Fruit fly (Drosophila melanogaster) whole organism, wandering third instar larva: ENCODE measurements around the gene Ir25a.

Experiments
- Abd-B ChIP-seq: fragments of >200 bp; optimal IDR thresholded peaks from 2 replicates; lab custom pipeline; 2017; ENCODE audit warnings: missing biosample characterization, missing genetic modification characterization
- CG32264 ChIP-seq: fragments of 200-800 bp; sonication (Bioruptor generic); optimal IDR thresholded peaks from 2 replicates; lab custom pipeline; 2016; ENCODE audit warnings: missing biosample characterization, missing genetic modification characterization
- CG9705 ChIP-seq: fragments of 200-800 bp; sonication (Bioruptor generic); optimal IDR thresholded peaks from 2 replicates; lab custom pipeline; 2018; ENCODE audit warnings: missing biosample characterization, mild to moderate bottlenecking, missing genetic modification characterization
- CrebA ChIP-seq: fragments of 200-800 bp; sonication (Bioruptor generic); optimal IDR thresholded peaks from 2 replicates; lab custom pipeline; 2016; ENCODE audit warnings: missing biosample characterization, mild to moderate bottlenecking, missing genetic modification characterization, borderline replicate concordance
- Dfd ChIP-seq: fragments of >200 bp; optimal IDR thresholded peaks from 2 replicates; lab custom pipeline; 2017; ENCODE audit warnings: missing biosample characterization, missing genetic modification characterization
- Dif ChIP-seq: fragments of 200-275, 200-300 bp; sonication (Bioruptor generic); optimal IDR thresholded peaks from 2 replicates; lab custom pipeline; 2018; ENCODE audit warnings: missing biosample characterization, missing genetic modification characterization; ENCODE audit not compliant: partially characterized antibody
- HLH106 ChIP-seq: fragments of 200-800 bp; optimal IDR thresholded peaks from 3 replicates; lab custom pipeline; 2019; ENCODE audit warnings: missing biosample characterization, mild to moderate bottlenecking, missing genetic modification characterization, moderate library complexity
- Hnf4 ChIP-seq: fragments of 200-800 bp; sonication (Bioruptor generic); optimal IDR thresholded peaks from 2 replicates; lab custom pipeline; 2016; ENCODE audit warnings: missing biosample characterization, mild to moderate bottlenecking, missing genetic modification characterization
- Hr83 ChIP-seq: fragments of 200-300 bp; sonication (Bioruptor generic); optimal IDR thresholded peaks from 2 replicates; lab custom pipeline; 2016; ENCODE audit warnings: missing biosample characterization, mild to moderate bottlenecking, missing genetic modification characterization, moderate library complexity; ENCODE audit not compliant: poor library complexity, severe bottlenecking
- Jra ChIP-seq: sonication (Bioruptor generic); optimal IDR thresholded peaks from 2 replicates; lab custom pipeline; 2016; ENCODE audit warnings: missing biosample characterization, missing genetic modification characterization
- Mio ChIP-seq: sonication (Bioruptor generic); optimal IDR thresholded peaks from 2 replicates; lab custom pipeline; 2016; ENCODE audit warnings: missing biosample characterization, missing genetic modification characterization
- Myc ChIP-seq: fragments of >200 bp; optimal IDR thresholded peaks from 2 replicates; lab custom pipeline; 2017
- OdsH ChIP-seq: fragments of 200-800 bp; sonication (Bioruptor generic); optimal IDR thresholded peaks from 2 replicates; lab custom pipeline; 2016; ENCODE audit warnings: missing biosample characterization, mild to moderate bottlenecking, missing genetic modification characterization
- Rel ChIP-seq, 2 experiments: fragments of 200-800 bp; sonication (Bioruptor generic) in 1 of 2; optimal IDR thresholded peaks; 2 replicates in 1 of 2; 3 replicates in 1 of 2; lab custom pipeline; 2016 to 2019; ENCODE audit warnings: mild to moderate bottlenecking in 2 of 2, missing biosample characterization in 2 of 2, missing genetic modification characterization in 2 of 2, moderate library complexity in 1 of 2
- br ChIP-seq: fragments of 200-800 bp; sonication (Bioruptor generic); optimal IDR thresholded peaks from 2 replicates; lab custom pipeline; 2016; ENCODE audit warnings: missing biosample characterization, missing genetic modification characterization
- brk ChIP-seq: fragments of 200-800 bp; sonication (Bioruptor generic); optimal IDR thresholded peaks from 2 replicates; lab custom pipeline; 2016; ENCODE audit warnings: missing biosample characterization, mild to moderate bottlenecking, missing genetic modification characterization
- dl ChIP-seq, 2 experiments: fragments of 175-275, 200-275 bp in 1 of 2; fragments of 200-275 bp in 1 of 2; sonication (Bioruptor generic); optimal IDR thresholded peaks; lab custom pipeline; 2018; ENCODE audit warnings: mild to moderate bottlenecking in 2 of 2, missing biosample characterization in 2 of 2, missing genetic modification characterization in 2 of 2, moderate library complexity in 2 of 2; ENCODE audit not compliant: partially characterized antibody in 2 of 2, insufficient read depth in 1 of 2
- dmrt93B ChIP-seq: fragments of 200-800 bp; sonication (Bioruptor generic); optimal IDR thresholded peaks from 2 replicates; lab custom pipeline; 2018; ENCODE audit warnings: missing biosample characterization, mild to moderate bottlenecking, missing genetic modification characterization
- ey ChIP-seq: fragments of 200-800 bp; sonication (Bioruptor generic); optimal IDR thresholded peaks from 2 replicates; lab custom pipeline; 2016; ENCODE audit warnings: missing biosample characterization, missing genetic modification characterization
- foxo ChIP-seq, 2 experiments: fragments of 200-800 bp; sonication (Bioruptor generic); optimal IDR thresholded peaks; 2 replicates in 1 of 2; 3 replicates in 1 of 2; lab custom pipeline; 2016 to 2017; ENCODE audit warnings: missing biosample characterization in 2 of 2, missing genetic modification characterization in 2 of 2
- fru ChIP-seq: fragments of 200-800 bp; sonication (Bioruptor generic); optimal IDR thresholded peaks from 3 replicates; lab custom pipeline; 2016; ENCODE audit warnings: missing biosample characterization, mild to moderate bottlenecking, missing genetic modification characterization
- h ChIP-seq: fragments of 200-800 bp; sonication (Bioruptor generic); optimal IDR thresholded peaks from 3 replicates; lab custom pipeline; 2016; ENCODE audit warnings: missing biosample characterization, mild to moderate bottlenecking, missing genetic modification characterization
- jim ChIP-seq: fragments of 175-275, 200-325 bp; sonication (Bioruptor generic); optimal IDR thresholded peaks from 2 replicates; lab custom pipeline; 2016; ENCODE audit warnings: missing biosample characterization, mild to moderate bottlenecking, missing genetic modification characterization
- lola ChIP-seq: fragments of >200 bp; optimal IDR thresholded peaks from 2 replicates; lab custom pipeline; 2017; ENCODE audit warnings: missing biosample characterization, missing genetic modification characterization
- pan ChIP-seq: fragments of >200 bp; optimal IDR thresholded peaks from 2 replicates; lab custom pipeline; 2017
- psq ChIP-seq: fragments of 200-800 bp; sonication (Bioruptor generic); optimal IDR thresholded peaks from 3 replicates; lab custom pipeline; 2017; ENCODE audit warnings: missing biosample characterization, mild to moderate bottlenecking, missing genetic modification characterization, moderate library complexity
- rgr ChIP-seq: fragments of 200-800 bp; sonication (Bioruptor generic); optimal IDR thresholded peaks from 3 replicates; lab custom pipeline; 2016; ENCODE audit warnings: missing biosample characterization, mild to moderate bottlenecking, missing genetic modification characterization
- sage ChIP-seq: fragments of 200-800 bp; sonication (Bioruptor generic); optimal IDR thresholded peaks from 2 replicates; lab custom pipeline; 2016; ENCODE audit warnings: missing biosample characterization, mild to moderate bottlenecking, missing genetic modification characterization
- tai ChIP-seq: sonication (Bioruptor generic); optimal IDR thresholded peaks from 2 replicates; lab custom pipeline; 2016; ENCODE audit warnings: missing biosample characterization, missing genetic modification characterization
- woc ChIP-seq: sonication (Bioruptor generic); optimal IDR thresholded peaks from 2 replicates; lab custom pipeline; 2016; ENCODE audit warnings: missing biosample characterization, mild to moderate bottlenecking, missing genetic modification characterization

Ir25a gene

DNA sequence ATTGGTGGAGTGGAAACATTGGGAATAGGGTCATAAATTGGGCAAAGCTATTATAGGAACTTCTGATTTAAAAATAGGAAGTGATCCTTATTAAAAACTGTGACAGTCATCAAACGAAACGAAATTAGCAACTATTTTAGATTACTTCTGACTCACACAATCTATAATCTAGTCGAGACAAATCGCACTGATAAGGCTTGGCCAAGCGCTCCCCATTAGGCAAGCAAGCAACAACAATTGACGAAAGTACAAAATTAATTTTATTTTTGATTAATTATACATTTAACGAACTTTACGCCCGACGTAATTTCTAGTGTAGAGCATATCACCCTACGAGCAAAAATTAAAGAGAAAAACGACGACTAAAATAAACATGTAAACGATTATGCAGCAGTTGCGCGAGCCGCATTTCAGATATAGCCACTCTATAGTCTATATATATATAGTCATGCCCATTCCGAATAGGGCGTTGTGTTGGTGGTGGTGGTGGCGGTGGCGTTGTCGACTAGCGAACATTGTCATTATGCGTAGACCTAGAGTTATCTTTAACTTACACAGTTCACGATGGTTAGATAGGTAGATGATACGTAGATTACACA is at the start of gene Ir25a:
Gene Ir25a (minus strand): TSS at position 210 of the 599 bp plus-strand sequence.
- no peak for TF ChIP-seq Abd-B (GFP tag; lab: Kevin White, UChicago)
- no peak for TF ChIP-seq br (GFP tag; lab: Kevin White, UChicago)
- TF ChIP-seq woc (GFP tag; lab: Kevin White, UChicago) = no peak
- TF ChIP-seq CG9705 (GFP tag; lab: Kevin White, UChicago) = no peak

DNA sequence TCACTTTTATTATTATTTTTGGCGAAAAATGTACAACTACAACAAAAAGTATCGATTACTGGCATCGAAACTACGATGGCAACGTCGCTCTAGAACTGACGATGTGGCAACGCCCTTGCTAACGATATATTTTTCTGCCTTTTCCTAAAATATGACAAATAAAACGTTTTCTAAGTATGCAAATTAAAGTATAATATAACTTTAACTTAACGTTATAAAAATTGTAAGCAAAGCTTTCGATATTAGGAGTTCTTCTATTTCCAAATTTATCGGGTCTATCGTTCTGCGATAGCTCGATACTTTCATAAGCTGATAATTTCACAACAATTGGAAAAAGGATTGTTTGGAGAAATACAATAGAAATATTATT is 47.9 kb upstream of the Ir25a start, which contains the start of the genes Cf2 and CG3008:
Gene Cf2 (minus strand): TSS at position 85 of the 370 bp plus-strand sequence.
Gene CG3008 (plus strand): TSS at position 276 of the 370 bp plus-strand sequence.
- TF ChIP-seq rgr (GFP tag; lab: Kevin White, UChicago) (no peak), psq (peak; percentile 69), brk (GFP tag; lab: Kevin White, UChicago) (peak; percentile 25), CrebA (GFP tag; lab: Kevin White, UChicago) (no peak), Hnf4 (peak; percentile 26), tai (GFP tag; lab: Kevin White, UChicago) (peak; percentile 51), Mio (GFP tag; lab: Kevin White, UChicago) (no peak), h (GFP tag; lab: Kevin White, UChicago) (peak; percentile 25), Jra (GFP tag; lab: Kevin White, UChicago) (peak; percentile 29), lola (GFP tag; lab: Kevin White, UChicago) (no peak), sage (GFP tag; lab: Kevin White, UChicago) (peak; percentile 53)

DNA sequence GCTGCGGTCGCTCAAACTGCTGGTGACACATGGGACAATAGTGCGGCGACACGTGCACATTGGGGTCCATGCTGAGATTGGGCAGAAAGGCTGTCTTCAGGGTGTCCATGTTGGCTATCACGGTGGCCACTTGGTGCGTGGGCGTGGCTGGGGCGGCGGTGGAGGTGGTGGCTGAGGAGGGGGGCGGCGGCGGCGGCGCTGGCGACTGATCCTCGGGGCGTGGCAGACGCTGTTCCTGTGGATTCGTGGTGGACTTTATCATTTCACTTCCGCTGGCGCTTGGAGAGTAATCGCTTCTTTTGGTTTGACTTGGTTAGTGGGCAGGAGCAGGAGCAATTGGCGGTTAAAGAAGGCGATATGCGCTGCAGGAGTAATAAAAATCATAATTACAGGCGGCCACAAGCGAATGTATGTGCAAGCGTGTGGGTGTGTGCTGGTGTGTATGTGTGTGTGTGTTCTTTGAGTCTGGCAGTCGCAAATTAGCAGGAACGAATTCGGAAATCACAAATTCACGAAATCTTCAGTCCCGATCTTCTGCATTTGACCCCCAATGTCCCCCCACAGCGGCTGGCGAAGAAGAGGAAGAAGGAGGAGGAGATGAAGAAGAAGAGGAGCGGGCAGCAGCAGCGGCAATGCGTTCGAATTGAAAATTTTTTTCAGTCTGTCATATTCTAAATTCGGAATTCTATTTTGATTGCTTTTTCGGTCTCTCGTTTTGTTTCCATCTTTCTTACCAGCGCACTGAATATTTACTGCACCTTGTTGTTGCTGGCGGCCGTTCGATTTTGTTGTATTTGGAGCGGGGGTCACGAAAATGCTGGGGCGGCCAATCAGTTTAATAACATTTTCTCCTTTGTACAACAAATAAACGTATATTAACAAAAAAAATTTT is 47.3 kb upstream of the Ir25a start:
- no peak for TF ChIP-seq dl (GFP tag; optimal IDR thresholded peaks at IDR 0.05; lab: Kevin White, UChicago; ENCODE audit: insufficient read depth in 1 of 2, partially characterized antibody in 2 of 2)
- TF ChIP-seq OdsH = no peak
- TF ChIP-seq HLH106 (tag; lab: Kevin White, UChicago) = no peak
- no peak for TF ChIP-seq CrebA (GFP tag; lab: Kevin White, UChicago)
- no peak for TF ChIP-seq h (GFP tag; lab: Kevin White, UChicago)
- TF ChIP-seq Mio (GFP tag; lab: Kevin White, UChicago) = no peak
- TF ChIP-seq pan (lab: Kevin White, UChicago) = no peak
- peak; percentile 75 for TF ChIP-seq psq
- no peak for TF ChIP-seq Hr83 (GFP tag; lab: Kevin White, UChicago)
- TF ChIP-seq Dif (GFP tag; lab: Kevin White, UChicago) = no peak
- peak; percentile 91 for TF ChIP-seq Dfd
- TF ChIP-seq ey = no peak
- no peak for TF ChIP-seq Rel (GFP tag; optimal IDR thresholded peaks at IDR 0.05; lab: Kevin White, UChicago)
- TF ChIP-seq Rel (tag; optimal IDR thresholded peaks at IDR 0.05; lab: Kevin White, UChicago) = peak; percentile 49
- no peak for TF ChIP-seq CG32264 (GFP tag; lab: Kevin White, UChicago)

DNA sequence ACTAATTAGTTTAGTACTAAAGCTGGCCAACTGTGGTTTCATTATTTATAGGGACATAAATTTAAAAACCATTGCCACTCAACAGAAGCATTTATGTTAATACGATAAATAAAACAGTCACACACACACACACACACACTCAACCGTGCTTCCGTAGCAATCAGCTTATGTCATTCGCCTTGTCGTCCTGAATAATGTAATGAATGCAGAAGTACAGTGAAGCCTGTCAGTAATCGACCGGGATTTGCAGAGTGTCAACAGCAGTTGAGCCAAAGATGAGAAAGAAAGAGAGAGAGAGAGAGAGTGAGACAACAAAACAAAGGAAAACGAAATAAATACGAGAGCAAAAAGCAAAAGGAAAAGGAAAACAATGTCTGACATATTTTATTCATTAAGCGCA is 33.3 kb upstream of the Ir25a start:
- TF ChIP-seq Myc (lab: Kevin White, UChicago) (no peak), foxo (GFP tag; optimal IDR thresholded peaks at IDR 0.05; lab: Kevin White, UChicago) (no peak), CG32264 (GFP tag; lab: Kevin White, UChicago) (no peak), rgr (GFP tag; lab: Kevin White, UChicago) (no peak), CG9705 (GFP tag; lab: Kevin White, UChicago) (no peak), pan (lab: Kevin White, UChicago) (no peak), fru (no peak), psq (no peak), Rel (GFP tag; optimal IDR thresholded peaks at IDR 0.05; lab: Kevin White, UChicago) (no peak), Rel (tag; optimal IDR thresholded peaks at IDR 0.05; lab: Kevin White, UChicago) (no peak), Abd-B (GFP tag; lab: Kevin White, UChicago) (no peak), sage (GFP tag; lab: Kevin White, UChicago) (no peak), Dif (GFP tag; lab: Kevin White, UChicago) (no peak), dmrt93B (no peak), h (GFP tag; lab: Kevin White, UChicago) (no peak), jim (GFP tag; lab: Kevin White, UChicago) (no peak), Jra (GFP tag; lab: Kevin White, UChicago) (no peak)
